Worm (Caenorhabditis elegans) whole organism, young adult: ENCODE results near the gene msp-152.

Experiments
- F22D6.2 ChIP-seq: sonication (generic microtip); optimal IDR thresholded peaks from 2 replicates; lab custom pipeline; 2016; ENCODE audit warnings: mild to moderate bottlenecking, missing genetic modification characterization, missing compliant biosample characterization
- ama-1 ChIP-seq, 3 experiments: fragments of 150-350 bp in 1 of 3; sonication (generic microtip) in 2 of 3; optimal IDR thresholded peaks; 2 replicates each; lab custom pipeline; 2014 to 2018; ENCODE audit warnings: missing biosample characterization in 2 of 3, missing genetic modification characterization in 2 of 3, missing genetic modification reagents in 2 of 3
- bed-1 ChIP-seq: fragments of 200-800 bp; sonication (Bioruptor generic); IDR thresholded peaks from 2 replicates; pipeline ENCODE4 v1.3.6; 2022; ENCODE audit warnings: missing genetic modification reagents, missing genetic modification characterization, missing compliant biosample characterization
- die-1 ChIP-seq: sonication (generic microtip); optimal IDR thresholded peaks from 2 replicates; lab custom pipeline; 2016; ENCODE audit warnings: missing genotype, mild to moderate bottlenecking, missing genetic modification characterization, missing compliant biosample characterization
- egl-44 ChIP-seq: fragments of 200-800 bp; sonication (Bioruptor generic); IDR thresholded peaks from 2 replicates; pipeline ENCODE4 v1.3.6; 2022; ENCODE audit warnings: missing genetic modification reagents, missing genetic modification characterization, missing compliant biosample characterization
- ets-4 ChIP-seq: fragments of 200-800 bp; sonication (Bioruptor generic); optimal IDR thresholded peaks from 2 replicates; lab custom pipeline; 2018; ENCODE audit warnings: mild to moderate bottlenecking, missing genetic modification characterization, missing compliant biosample characterization
- hmg-20 ChIP-seq: fragments of 200-800 bp; sonication (Bioruptor generic); IDR thresholded peaks from 2 replicates; pipeline ENCODE4 v1.3.6; 2022; ENCODE audit warnings: missing genetic modification reagents, missing genetic modification characterization, missing compliant biosample characterization
- mel-28 ChIP-seq: sonication (generic microtip); optimal IDR thresholded peaks from 2 replicates; lab custom pipeline; 2016; ENCODE audit warnings: borderline replicate concordance, mild to moderate bottlenecking, missing genetic modification characterization, missing compliant biosample characterization
- nfyb-1 ChIP-seq: fragments of 200-800 bp; sonication (Bioruptor generic); IDR thresholded peaks from 2 replicates; pipeline ENCODE4 v1.3.6; 2022; ENCODE audit warnings: missing genetic modification reagents, missing genetic modification characterization, missing compliant biosample characterization
- nhr-27 ChIP-seq: fragments of 200-800 bp; sonication (Bioruptor generic); optimal IDR thresholded peaks from 2 replicates; lab custom pipeline; 2018; ENCODE audit warnings: mild to moderate bottlenecking, missing genetic modification characterization, moderate library complexity, missing compliant biosample characterization
- snpc-4 ChIP-seq, 5 experiments: fragments of 150-350 bp in 1 of 5; sonication (generic microtip) in 4 of 5; optimal IDR thresholded peaks; 2 replicates each; lab custom pipeline; 2014 to 2018; ENCODE audit warnings: missing genetic modification characterization in 5 of 5, missing biosample characterization in 3 of 5, antibody characterized with exemption in 2 of 5, mild to moderate bottlenecking in 2 of 5, missing compliant biosample characterization in 2 of 5, missing genotype in 2 of 5, moderate library complexity in 2 of 5, missing genetic modification reagents in 1 of 5

DNA sequence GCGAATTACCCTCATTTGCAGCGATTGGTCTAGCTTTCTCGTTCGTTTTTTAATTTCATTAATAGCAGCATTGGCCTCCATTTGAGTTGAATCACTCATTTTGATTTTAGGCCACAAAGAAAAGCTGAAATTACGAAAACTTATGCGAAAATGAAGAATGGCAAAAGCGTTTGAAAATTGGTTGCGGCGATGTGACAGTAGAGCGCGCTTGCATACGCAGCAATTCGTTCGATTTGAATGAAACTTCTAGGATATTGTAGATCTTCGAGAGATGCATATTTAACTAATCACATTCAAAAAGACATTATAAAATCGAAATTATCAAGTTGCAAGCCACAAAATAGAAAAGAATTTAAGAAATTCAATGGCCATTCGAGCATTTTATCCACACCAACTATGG lies 26.9 kb downstream of the msp-152 start, which contains the start of gene ulp-2:
- TF ChIP-seq ets-4 (GFP tag; lab: Kevin White, UChicago): no peak
- TF ChIP-seq bed-1 (GFP tag; lab: Robert Waterston, UW): no peak
- no peak for TF ChIP-seq hmg-20 (GFP tag; lab: Robert Waterston, UW)
- no peak for TF ChIP-seq mel-28 (tag; lab: Kevin White, UChicago)
- TF ChIP-seq egl-44 (GFP tag; lab: Robert Waterston, UW): no peak
- TF ChIP-seq nhr-27: no peak
- TF ChIP-seq die-1: no peak
- TF ChIP-seq ama-1 (optimal IDR thresholded peaks at IDR 0.05; lab: Kevin White, UChicago): no peak
- TF ChIP-seq ama-1 (GFP tag; optimal IDR thresholded peaks at IDR 0.05; lab: Kevin White, UChicago): no peak
- TF ChIP-seq nfyb-1 (GFP tag; lab: Robert Waterston, UW): no peak
- TF ChIP-seq snpc-4 (GFP tag; optimal IDR thresholded peaks at IDR 0.05; lab: Kevin White, UChicago): no peak
- TF ChIP-seq snpc-4 (tag; optimal IDR thresholded peaks at IDR 0.05; lab: Kevin White, UChicago): no peak
- no peak for TF ChIP-seq F22D6.2
